Worm (Caenorhabditis elegans): Measurements from ENCODE around the gene ergi-1.
A peak's percentile ranks its signal among the peaks of the same experiment; 100 is the strongest.

The ergi-1 gene

DNA sequence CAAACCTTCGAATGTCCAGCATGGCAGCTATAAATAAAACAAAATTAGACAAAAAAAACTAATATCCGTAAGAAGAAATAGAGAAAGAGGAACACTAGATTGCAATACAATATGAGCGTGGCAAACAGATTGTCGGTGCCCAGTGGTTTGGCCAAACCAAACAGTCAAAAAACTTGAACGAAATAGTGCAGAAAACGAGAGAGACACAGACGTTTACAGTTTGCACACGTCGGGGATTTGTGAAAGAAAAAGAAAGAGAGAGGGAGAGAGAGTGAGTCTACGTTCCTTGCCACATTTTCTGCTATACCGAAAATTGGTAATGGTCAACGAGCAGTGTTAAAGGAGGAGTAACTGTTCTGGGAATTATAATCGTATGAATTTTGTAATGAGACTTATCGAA lies at the start of gene ergi-1:
ergi-1 (minus strand) TSS at position 101 of the 400 bp plus-strand sequence.
- TF ChIP-seq pha-4 (tag; optimal IDR thresholded peaks at IDR 0.05) (peak; percentile 69), mml-1 (tag; optimal IDR thresholded peaks at IDR 0.05) (no peak)

- TF ChIP-seq ceh-28 (tag; optimal IDR thresholded peaks at IDR 0.05) (no peak), pqm-1 (tag; optimal IDR thresholded peaks at IDR 0.05) (no peak), elt-2 (tag; optimal IDR thresholded peaks at IDR 0.05) (no peak), egl-5 (tag; optimal IDR thresholded peaks at IDR 0.05) (no peak), nhr-67 (tag; optimal IDR thresholded peaks at IDR 0.05) (no peak), ZK546.5 (tag; optimal IDR thresholded peaks at IDR 0.05) (no peak)
Measured at ce11 chrX:2084019-2084418, 48.9 kb upstream of the ergi-1 start, which contains the start of gene F49H12.3. Gene F49H12.3 (plus strand): TSS chrX:2084375.

DNA sequence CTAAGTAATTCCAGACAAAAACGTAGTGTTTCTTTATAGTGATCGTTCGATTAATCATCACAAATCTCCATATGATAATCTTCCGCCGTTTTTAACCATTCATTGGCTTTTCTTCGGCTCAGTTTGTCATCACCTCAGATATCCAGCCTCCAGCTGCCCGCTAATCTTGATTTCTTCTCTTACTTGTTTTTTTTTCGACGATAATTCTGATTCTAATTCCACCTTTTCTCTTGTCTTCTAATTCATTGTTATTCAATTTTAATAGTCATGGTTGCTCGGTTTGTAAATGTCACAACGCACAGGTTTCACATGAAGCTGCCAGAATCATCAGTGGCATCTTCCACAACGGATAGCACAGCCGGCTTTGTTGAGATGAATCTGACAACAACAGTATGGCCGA lies 44.5 kb upstream of the ergi-1 start, which contains the start of gene F49H12.4:
F49H12.4 (plus strand) TSS at position 301 of the 400 bp plus-strand sequence.
- TF ChIP-seq nhr-237 (tag; optimal IDR thresholded peaks at IDR 0.05) (no peak), zag-1 (tag; optimal IDR thresholded peaks at IDR 0.05) (no peak), elt-1 (tag; optimal IDR thresholded peaks at IDR 0.05) (no peak), eor-1 (tag; optimal IDR thresholded peaks at IDR 0.05) (no peak), ceh-16 (tag; optimal IDR thresholded peaks at IDR 0.05) (no peak), ztf-11 (tag; optimal IDR thresholded peaks at IDR 0.05) (no peak), nhr-28 (tag; optimal IDR thresholded peaks at IDR 0.05) (no peak), R02D3.7 (tag; optimal IDR thresholded peaks at IDR 0.05) (no peak), lin-39 (tag; optimal IDR thresholded peaks at IDR 0.05) (no peak), mml-1 (tag; optimal IDR thresholded peaks at IDR 0.05) (no peak), tbx-2 (tag; optimal IDR thresholded peaks at IDR 0.05) (no peak), fkh-2 (tag; optimal IDR thresholded peaks at IDR 0.05) (no peak), nhr-23 (tag; optimal IDR thresholded peaks at IDR 0.05) (no peak), jun-1 (tag; optimal IDR thresholded peaks at IDR 0.05) (no peak), lin-15B (tag; optimal IDR thresholded peaks at IDR 0.05) (no peak), ceh-28 (tag; optimal IDR thresholded peaks at IDR 0.05) (no peak), hmg-11 (tag; optimal IDR thresholded peaks at IDR 0.05) (no peak), elt-3 (tag; optimal IDR thresholded peaks at IDR 0.05) (no peak), nhr-67 (tag; optimal IDR thresholded peaks at IDR 0.05) (no peak)

- no peak for TF ChIP-seq nhr-11 (tag; optimal IDR thresholded peaks at IDR 0.05)
- TF ChIP-seq nhr-77 (tag; optimal IDR thresholded peaks at IDR 0.05): no peak
- no peak for TF ChIP-seq nhr-23 (tag; optimal IDR thresholded peaks at IDR 0.05)
- no peak for TF ChIP-seq unc-39 (tag; optimal IDR thresholded peaks at IDR 0.05)
- no peak for TF ChIP-seq eor-1 (tag; optimal IDR thresholded peaks at IDR 0.05)
- no peak for TF ChIP-seq ztf-11 (tag; optimal IDR thresholded peaks at IDR 0.05)
- TF ChIP-seq nhr-28 (tag; optimal IDR thresholded peaks at IDR 0.05): no peak
- no peak for TF ChIP-seq lsy-12 (tag; optimal IDR thresholded peaks at IDR 0.05)
- TF ChIP-seq mml-1 (tag; optimal IDR thresholded peaks at IDR 0.05): no peak
- TF ChIP-seq fos-1 (tag; optimal IDR thresholded peaks at IDR 0.05): no peak
- TF ChIP-seq lin-39 (tag; optimal IDR thresholded peaks at IDR 0.05): no peak
- no peak for TF ChIP-seq ceh-82 (tag; optimal IDR thresholded peaks at IDR 0.05)
- TF ChIP-seq nhr-43 (tag; optimal IDR thresholded peaks at IDR 0.05; ENCODE audit: poor library complexity, severe bottlenecking): no peak
- TF ChIP-seq tbx-2 (tag; optimal IDR thresholded peaks at IDR 0.05): no peak
- TF ChIP-seq lin-15B (tag; optimal IDR thresholded peaks at IDR 0.05): no peak
- no peak for TF ChIP-seq R02D3.7 (tag; optimal IDR thresholded peaks at IDR 0.05)
- TF ChIP-seq sea-2 (GFP tag; optimal IDR thresholded peaks at IDR 0.05): no peak
- no peak for TF ChIP-seq fkh-10 (GFP tag; optimal IDR thresholded peaks at IDR 0.05)
- TF ChIP-seq ceh-28 (tag; optimal IDR thresholded peaks at IDR 0.05): no peak
Measured at ce11 chrX:2078822-2079221, 43.8 kb upstream of the ergi-1 start.

DNA sequence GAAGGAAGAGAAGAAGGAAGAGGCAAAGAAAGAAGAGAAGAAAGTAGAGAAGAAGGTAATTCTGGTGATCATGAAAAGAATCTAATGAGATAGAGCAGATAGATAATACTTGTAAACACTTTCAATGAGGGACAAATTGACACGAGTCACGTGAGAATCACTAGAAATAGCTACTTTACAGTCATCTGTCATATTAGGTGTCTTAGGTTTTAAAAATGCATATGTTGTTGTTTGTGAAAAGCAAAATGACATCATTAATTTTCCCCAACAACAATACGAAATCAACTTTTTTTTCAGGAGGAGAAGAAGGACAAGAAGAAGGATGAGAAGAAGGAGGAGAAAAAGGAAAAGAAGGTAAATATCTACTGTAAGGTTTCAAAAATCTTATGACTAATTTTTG lies 40.1 kb upstream of the ergi-1 start:
- no peak for TF ChIP-seq daf-12 (tag; optimal IDR thresholded peaks at IDR 0.05)
- TF ChIP-seq elt-1 (tag; optimal IDR thresholded peaks at IDR 0.05): peak; percentile 20
- no peak for TF ChIP-seq fos-1 (tag; optimal IDR thresholded peaks at IDR 0.05)

Measured in whole organism, L3 larva.